Fruit fly (Drosophila melanogaster): ENCODE data around the gene ClC-a.

ClC-a gene

DNA sequence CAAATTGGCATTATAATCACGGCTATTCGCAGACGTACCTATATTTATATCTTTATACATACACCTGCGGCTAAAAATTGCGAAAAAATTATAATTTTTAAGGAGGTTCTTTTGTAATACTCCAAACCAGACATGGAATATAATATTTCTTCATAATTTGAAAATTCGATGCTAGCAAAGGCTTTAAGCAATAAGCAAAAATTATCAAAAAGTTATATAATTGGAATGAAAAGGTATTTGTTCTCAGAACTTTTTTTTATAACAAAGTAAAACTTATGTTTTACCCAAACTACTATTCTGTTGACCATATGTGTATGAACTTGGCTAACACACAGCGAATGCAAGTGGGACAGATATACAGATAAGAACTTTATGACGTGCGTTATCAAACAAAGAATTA lies 7.4 kb downstream of the ClC-a start:
- TF ChIP-seq CG13204 (GFP tag; optimal IDR thresholded peaks at IDR 0.05) (no peak), Snoo (tag; optimal IDR thresholded peaks at IDR 0.05) (peak; percentile 22)

DNA sequence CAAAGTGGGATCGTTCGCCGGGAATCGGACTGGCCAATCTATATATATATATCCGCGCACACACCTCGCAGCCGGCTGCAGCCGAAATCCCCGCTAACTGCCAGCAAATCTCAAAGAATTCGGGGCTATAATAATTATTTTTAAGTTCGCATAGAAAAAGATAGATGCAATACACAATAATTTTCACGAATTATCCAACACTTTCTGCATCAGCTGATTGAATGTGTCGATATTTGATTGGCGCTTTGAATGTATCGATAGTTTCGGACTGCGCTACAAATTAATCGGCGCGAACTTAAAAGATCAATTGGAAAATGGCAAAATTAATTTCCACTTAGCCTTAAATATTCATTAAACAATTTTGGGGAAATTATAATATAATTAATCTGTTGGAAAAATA lies 16.2 kb downstream of the ClC-a start, which contains the start of gene Sbf:
Gene Sbf (minus strand): TSS at position 169 of the 400 bp plus-strand sequence.
- TF ChIP-seq fd96Ca (GFP tag; IDR thresholded peaks at IDR 0.05) = no peak
- TF ChIP-seq CG32121 (GFP tag; IDR thresholded peaks at IDR 0.05) = no peak
- no peak for TF ChIP-seq EcR (GFP tag; optimal IDR thresholded peaks at IDR 0.05)
- no peak for TF ChIP-seq CG14655 (GFP tag; optimal IDR thresholded peaks at IDR 0.05)
- no peak for TF ChIP-seq CG13204 (GFP tag; optimal IDR thresholded peaks at IDR 0.05)
- no peak for TF ChIP-seq CG34367 (tag; optimal IDR thresholded peaks at IDR 0.05)
- no peak for TF ChIP-seq CG10348 (GFP tag; IDR thresholded peaks at IDR 0.05)
- TF ChIP-seq CG12605 (GFP tag; IDR thresholded peaks at IDR 0.05) = no peak

DNA sequence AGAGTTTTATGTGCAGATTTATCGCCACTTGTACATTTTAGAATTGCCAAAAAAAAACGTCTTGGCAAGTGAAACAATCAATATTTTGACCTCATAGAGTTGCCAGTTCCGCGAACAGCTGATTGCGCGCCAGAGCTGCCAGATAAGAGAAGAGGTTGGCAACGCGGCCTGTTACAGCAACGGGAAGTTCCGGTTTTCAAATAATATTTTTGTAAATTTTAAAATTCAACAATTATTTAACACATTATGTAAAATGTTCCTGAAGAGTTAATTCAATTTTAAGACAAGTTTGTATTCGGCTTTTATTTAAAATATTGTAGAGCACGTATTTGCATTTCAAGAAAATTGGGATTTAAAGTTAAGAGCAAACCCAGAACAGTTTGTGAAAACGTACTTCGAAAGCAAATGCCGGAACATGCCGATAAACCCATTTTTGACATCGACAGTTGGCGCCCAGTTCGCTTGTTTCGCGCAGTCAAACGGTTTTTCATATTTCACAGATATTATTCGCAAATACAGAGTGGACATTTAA lies 26.2 kb downstream of the ClC-a start, which contains the start of the genes prd1 and HisCl1:
Gene prd1 (minus strand): TSS at position 320 of the 532 bp plus-strand sequence.
Gene HisCl1 (plus strand): TSS at position 482 of the 532 bp plus-strand sequence.
- peak; percentile 51; the same call in 1 of the 2 replicates for TF ChIP-seq CG32121 (GFP tag; IDR thresholded peaks at IDR 0.05)
- no peak for TF ChIP-seq CG8301 (tag; optimal IDR thresholded peaks at IDR 0.05)
- no peak for TF ChIP-seq CG12605 (GFP tag; IDR thresholded peaks at IDR 0.05)
- peak; percentile 64; the same call in 1 of the 3 replicates for TF ChIP-seq CG4496 (GFP tag; IDR thresholded peaks at IDR 0.05)
- TF ChIP-seq CG15710 (tag; optimal IDR thresholded peaks at IDR 0.05) = peak; percentile 66
- peak; percentile 30; the same call in 1 of the 2 replicates for TF ChIP-seq Ets98B (GFP tag; IDR thresholded peaks at IDR 0.05)
- peak; percentile 53 for TF ChIP-seq CG9948 (tag; optimal IDR thresholded peaks at IDR 0.05)
- no peak for TF ChIP-seq Pif1A (GFP tag; optimal IDR thresholded peaks at IDR 0.05)
- peak; percentile 55 for TF ChIP-seq CG17806 (tag; optimal IDR thresholded peaks at IDR 0.05)
- peak; percentile 73 for TF ChIP-seq EcR (GFP tag; optimal IDR thresholded peaks at IDR 0.05)
- TF ChIP-seq rn (GFP tag; IDR thresholded peaks at IDR 0.05) = peak; percentile 57; the same call in 1 of the 2 replicates
- no peak for TF ChIP-seq gl (tag; optimal IDR thresholded peaks at IDR 0.05)
- no peak for TF ChIP-seq D1 (tag; optimal IDR thresholded peaks at IDR 0.05)
- TF ChIP-seq CG14655 (GFP tag; optimal IDR thresholded peaks at IDR 0.05) = no peak
- TF ChIP-seq CG13204 (GFP tag; optimal IDR thresholded peaks at IDR 0.05) = no peak
- peak; percentile 67 for TF ChIP-seq Snoo (tag; optimal IDR thresholded peaks at IDR 0.05)
- TF ChIP-seq CG10348 (GFP tag; IDR thresholded peaks at IDR 0.05) = peak; percentile 62; the same call in 1 of the 2 replicates
- TF ChIP-seq Pif1B (GFP tag; optimal IDR thresholded peaks at IDR 0.05) = no peak
- TF ChIP-seq CG34367 (tag; optimal IDR thresholded peaks at IDR 0.05) = peak; percentile 51
- no peak for TF ChIP-seq CG8159 (tag; optimal IDR thresholded peaks at IDR 0.05)
- peak; percentile 51; the same call in 1 of the 3 replicates for TF ChIP-seq fd96Ca (GFP tag; IDR thresholded peaks at IDR 0.05)

DNA sequence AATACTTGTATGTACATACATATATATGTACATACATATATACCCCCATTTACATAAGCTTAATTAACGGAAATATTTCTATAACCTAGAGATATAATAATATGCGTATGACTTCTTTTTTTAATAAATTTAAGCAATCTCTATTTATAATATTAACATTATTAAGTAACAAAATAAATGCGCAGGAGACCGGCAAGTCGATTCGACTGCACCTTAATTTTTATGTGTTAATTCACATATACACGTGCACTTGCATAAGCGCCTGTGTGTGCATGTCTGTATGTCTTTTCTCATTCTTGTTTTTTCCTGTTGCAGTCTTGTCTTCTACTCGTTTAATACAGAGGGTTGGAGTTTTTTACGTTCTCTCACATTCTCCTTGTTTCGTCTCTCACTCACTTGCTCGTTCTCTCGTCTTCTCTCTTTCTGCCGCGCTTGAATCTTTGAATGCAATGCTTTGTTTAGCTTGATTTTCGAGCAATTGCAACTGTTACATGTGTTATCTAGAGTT lies 32.8 kb downstream of the ClC-a start:
- TF ChIP-seq CG13204 (GFP tag; optimal IDR thresholded peaks at IDR 0.05) (peak; percentile 82), fd96Ca (GFP tag; IDR thresholded peaks at IDR 0.05) (peak; percentile 89), D1 (tag; optimal IDR thresholded peaks at IDR 0.05) (peak; percentile 99), CG8301 (tag; optimal IDR thresholded peaks at IDR 0.05) (peak; percentile 97), CG32121 (GFP tag; IDR thresholded peaks at IDR 0.05) (peak; percentile 93), CG10348 (GFP tag; IDR thresholded peaks at IDR 0.05) (peak; percentile 55; the same call in 1 of the 2 replicates), CG15710 (tag; optimal IDR thresholded peaks at IDR 0.05) (peak; percentile 98), CG17806 (tag; optimal IDR thresholded peaks at IDR 0.05) (peak; percentile 98), Snoo (tag; optimal IDR thresholded peaks at IDR 0.05) (peak; percentile 96), CG8159 (tag; optimal IDR thresholded peaks at IDR 0.05) (peak; percentile 99), EcR (GFP tag; optimal IDR thresholded peaks at IDR 0.05) (peak; percentile 8), Pif1B (GFP tag; optimal IDR thresholded peaks at IDR 0.05) (peak; percentile 96), CG9948 (tag; optimal IDR thresholded peaks at IDR 0.05) (peak; percentile 99), CG34367 (tag; optimal IDR thresholded peaks at IDR 0.05) (peak; percentile 96), CG14655 (GFP tag; optimal IDR thresholded peaks at IDR 0.05) (peak; percentile 99), rn (GFP tag; IDR thresholded peaks at IDR 0.05) (peak; percentile 92), gl (tag; optimal IDR thresholded peaks at IDR 0.05) (peak; percentile 86), CG4496 (GFP tag; IDR thresholded peaks at IDR 0.05) (peak; percentile 97), Ets98B (GFP tag; IDR thresholded peaks at IDR 0.05) (peak; percentile 94), Pif1A (GFP tag; optimal IDR thresholded peaks at IDR 0.05) (peak; percentile 89), CG12605 (GFP tag; IDR thresholded peaks at IDR 0.05) (peak; percentile 89)

DNA sequence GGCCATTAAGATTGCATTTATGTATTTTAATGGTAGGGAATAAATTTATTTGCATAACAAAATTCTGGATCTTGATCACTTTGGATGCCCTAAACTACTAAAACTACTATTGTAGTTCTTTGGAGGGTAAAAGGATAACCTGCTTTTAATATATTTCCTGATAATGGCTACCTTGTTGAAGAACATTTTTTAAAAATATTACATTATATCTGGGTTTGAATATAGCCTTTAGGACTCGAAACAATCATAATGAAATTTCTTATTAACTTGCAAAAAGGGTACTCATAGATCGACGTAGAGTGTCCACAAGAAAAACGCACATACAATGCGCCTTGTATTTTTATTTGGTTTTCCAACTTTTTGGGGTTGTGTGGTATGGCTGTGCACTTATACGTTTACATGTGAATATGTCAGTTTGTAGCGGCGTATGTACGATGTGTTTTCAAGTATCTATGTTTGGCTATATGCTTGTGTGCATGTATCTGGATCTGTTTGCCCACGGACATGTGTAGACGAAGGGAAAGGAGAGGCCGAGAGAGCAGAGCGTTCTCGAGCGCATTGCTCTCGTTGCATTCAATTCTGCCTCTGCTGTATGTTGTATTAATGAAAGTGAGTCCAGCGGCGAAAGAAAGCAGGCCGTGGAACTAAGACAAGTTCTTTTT lies 33.5 kb downstream of the ClC-a start:
- TF ChIP-seq D1 (tag; optimal IDR thresholded peaks at IDR 0.05) (peak; percentile 89), CG15710 (tag; optimal IDR thresholded peaks at IDR 0.05) (peak; percentile 94), CG14655 (GFP tag; optimal IDR thresholded peaks at IDR 0.05) (peak; percentile 92), CG10348 (GFP tag; IDR thresholded peaks at IDR 0.05) (0 out of 2 replicates have a peak, but pooled peaks have one; percentile 8), CG13204 (GFP tag; optimal IDR thresholded peaks at IDR 0.05) (peak; percentile 16), CG32121 (GFP tag; IDR thresholded peaks at IDR 0.05) (peak; percentile 47), Snoo (tag; optimal IDR thresholded peaks at IDR 0.05) (peak; percentile 89), Pif1B (GFP tag; optimal IDR thresholded peaks at IDR 0.05) (peak; percentile 91), Pif1A (GFP tag; optimal IDR thresholded peaks at IDR 0.05) (peak; percentile 90), CG12605 (GFP tag; IDR thresholded peaks at IDR 0.05) (peak; percentile 74), CG9948 (tag; optimal IDR thresholded peaks at IDR 0.05) (peak; percentile 95), CG8159 (tag; optimal IDR thresholded peaks at IDR 0.05) (peak; percentile 96), fd96Ca (GFP tag; IDR thresholded peaks at IDR 0.05) (peak; percentile 30; the same call in 1 of the 3 replicates), EcR (GFP tag; optimal IDR thresholded peaks at IDR 0.05) (peak; percentile 91), rn (GFP tag; IDR thresholded peaks at IDR 0.05) (peak; percentile 68), CG4496 (GFP tag; IDR thresholded peaks at IDR 0.05) (peak; percentile 65), CG17806 (tag; optimal IDR thresholded peaks at IDR 0.05) (peak; percentile 94), gl (tag; optimal IDR thresholded peaks at IDR 0.05) (peak; percentile 71), CG34367 (tag; optimal IDR thresholded peaks at IDR 0.05) (peak; percentile 92), CG8301 (tag; optimal IDR thresholded peaks at IDR 0.05) (peak; percentile 87), Ets98B (GFP tag; IDR thresholded peaks at IDR 0.05) (peak; percentile 61)

Measured in whole organism, pupa.